Worm (Caenorhabditis elegans) whole organism, late embryonic: ENCODE results near the gene T05A7.13.

Experiments used
- C08G9.2 ChIP-seq: sonication (generic microtip); optimal IDR thresholded peaks from 2 replicates; lab custom pipeline; 2016; ENCODE audit warnings: mild to moderate bottlenecking, missing genetic modification characterization, moderate library complexity, missing compliant biosample characterization
- F13H6.1 ChIP-seq: sonication (generic microtip); optimal IDR thresholded peaks from 2 replicates; lab custom pipeline; 2016; ENCODE audit warnings: missing genetic modification characterization, missing compliant biosample characterization
- K02D7.2 ChIP-seq: sonication (generic microtip); optimal IDR thresholded peaks from 2 replicates; lab custom pipeline; 2017; ENCODE audit warnings: mild to moderate bottlenecking, missing genetic modification characterization, missing compliant biosample characterization
- Y22D7AL.16 ChIP-seq: sonication (generic microtip); optimal IDR thresholded peaks from 2 replicates; lab custom pipeline; 2016; ENCODE audit warnings: missing genetic modification characterization, missing compliant biosample characterization
- ahr-1 ChIP-seq: sonication (generic microtip); optimal IDR thresholded peaks from 2 replicates; lab custom pipeline; 2016; ENCODE audit warnings: missing genetic modification characterization, missing compliant biosample characterization
- ama-1 ChIP-seq: fragments of 150-350 bp; optimal IDR thresholded peaks from 2 replicates; lab custom pipeline; 2014
- ceh-14 ChIP-seq: sonication (generic microtip); optimal IDR thresholded peaks from 2 replicates; lab custom pipeline; 2016; ENCODE audit warnings: missing genotype, missing genetic modification characterization, missing compliant biosample characterization
- ceh-18 ChIP-seq: sonication (generic microtip); optimal IDR thresholded peaks from 2 replicates; lab custom pipeline; 2016; ENCODE audit warnings: missing genetic modification characterization, missing compliant biosample characterization
- ceh-19 ChIP-seq: fragments of 200-800 bp; sonication (Bioruptor generic); optimal IDR thresholded peaks from 2 replicates; lab custom pipeline; 2018; ENCODE audit warnings: mild to moderate bottlenecking, missing genetic modification characterization, missing compliant biosample characterization
- ceh-2 ChIP-seq: sonication (generic microtip); optimal IDR thresholded peaks from 2 replicates; lab custom pipeline; 2016; ENCODE audit warnings: missing genotype, missing genetic modification characterization, missing compliant biosample characterization
- ceh-45 ChIP-seq: fragments of 200-800 bp; sonication (Bioruptor generic); IDR thresholded peaks from 2 replicates; pipeline ENCODE4 v1.3.6; 2022; ENCODE audit warnings: missing genetic modification reagents, missing genetic modification characterization, missing compliant biosample characterization
- ceh-6 ChIP-seq: fragments of 200-800 bp; sonication (Bioruptor generic); optimal IDR thresholded peaks from 2 replicates; lab custom pipeline; 2018; ENCODE audit warnings: mild to moderate bottlenecking, missing genetic modification characterization, missing compliant biosample characterization
- ceh-9 ChIP-seq: sonication (generic microtip); optimal IDR thresholded peaks from 2 replicates; lab custom pipeline; 2016; ENCODE audit warnings: mild to moderate bottlenecking, missing genetic modification characterization, inconsistent platforms, missing compliant biosample characterization
- elt-2 ChIP-seq: sonication (generic microtip); optimal IDR thresholded peaks from 2 replicates; lab custom pipeline; 2016; ENCODE audit warnings: missing genetic modification reagents, missing genetic modification characterization, missing compliant biosample characterization
- ets-4 ChIP-seq: sonication (generic microtip); optimal IDR thresholded peaks from 2 replicates; lab custom pipeline; 2016; ENCODE audit warnings: missing genetic modification characterization, missing compliant biosample characterization
- fax-1 ChIP-seq: sonication (generic microtip); optimal IDR thresholded peaks from 2 replicates; lab custom pipeline; 2016; ENCODE audit warnings: missing genotype, missing genetic modification characterization, missing compliant biosample characterization
- fkh-10 ChIP-seq: fragments of 150-350 bp; optimal IDR thresholded peaks from 2 replicates; lab custom pipeline; 2014; ENCODE audit warnings: missing biosample characterization, missing genetic modification reagents, missing genetic modification characterization
- fkh-6 ChIP-seq: sonication (generic microtip); optimal IDR thresholded peaks from 2 replicates; lab custom pipeline; 2016; ENCODE audit warnings: missing genetic modification characterization, missing compliant biosample characterization
- gmeb-2 ChIP-seq: sonication (generic microtip); optimal IDR thresholded peaks from 2 replicates; lab custom pipeline; 2016; ENCODE audit warnings: missing genetic modification characterization, inconsistent platforms, missing compliant biosample characterization
- hlh-13 ChIP-seq: fragments of 200-800 bp; sonication (Bioruptor generic); optimal IDR thresholded peaks from 2 replicates; lab custom pipeline; 2018; ENCODE audit warnings: mild to moderate bottlenecking, missing genetic modification characterization, missing compliant biosample characterization
- hlh-15 ChIP-seq: sonication (generic microtip); optimal IDR thresholded peaks from 2 replicates; lab custom pipeline; 2016; ENCODE audit warnings: missing genetic modification characterization, missing compliant biosample characterization
- hlh-30 ChIP-seq: sonication (generic microtip); optimal IDR thresholded peaks from 2 replicates; lab custom pipeline; 2017; ENCODE audit warnings: antibody characterized with exemption, missing genetic modification characterization, missing compliant biosample characterization; ENCODE audit not compliant: insufficient read depth
- hlh-6 ChIP-seq: sonication (generic microtip); optimal IDR thresholded peaks from 2 replicates; lab custom pipeline; 2016; ENCODE audit warnings: missing genotype, missing genetic modification characterization, missing compliant biosample characterization
- lim-6 ChIP-seq: sonication (generic microtip); optimal IDR thresholded peaks from 2 replicates; lab custom pipeline; 2016; ENCODE audit warnings: missing genetic modification characterization, missing compliant biosample characterization
- mec-3 ChIP-seq: sonication (generic microtip); optimal IDR thresholded peaks from 2 replicates; lab custom pipeline; 2016; ENCODE audit warnings: borderline replicate concordance, missing genetic modification characterization, missing compliant biosample characterization
- nhr-11 ChIP-seq: fragments of 150-350 bp; optimal IDR thresholded peaks from 2 replicates; lab custom pipeline; 2014; ENCODE audit warnings: missing biosample characterization, missing genetic modification characterization
- nhr-232 ChIP-seq: sonication (generic microtip); optimal IDR thresholded peaks from 2 replicates; lab custom pipeline; 2016; ENCODE audit warnings: missing genetic modification characterization, missing compliant biosample characterization
- npax-4 ChIP-seq: sonication (generic microtip); optimal IDR thresholded peaks from 2 replicates; lab custom pipeline; 2016; ENCODE audit warnings: missing genetic modification characterization, missing compliant biosample characterization
- pat-9 ChIP-seq: fragments of 200-800 bp; sonication (Bioruptor generic); optimal IDR thresholded peaks from 2 replicates; lab custom pipeline; 2018; ENCODE audit warnings: mild to moderate bottlenecking, missing genetic modification characterization, moderate library complexity, missing compliant biosample characterization
- pax-1 ChIP-seq: fragments of 150-350 bp; optimal IDR thresholded peaks from 2 replicates; lab custom pipeline; 2014; ENCODE audit warnings: missing biosample characterization, missing genetic modification characterization
- pha-4 ChIP-seq: fragments of 150-350 bp; optimal IDR thresholded peaks from 2 replicates; lab custom pipeline; 2018; ENCODE audit warnings: missing biosample characterization, missing genetic modification reagents, missing genetic modification characterization
- rnt-1 ChIP-seq: sonication (generic microtip); optimal IDR thresholded peaks from 2 replicates; lab custom pipeline; 2016; ENCODE audit warnings: missing genetic modification characterization, missing compliant biosample characterization
- sox-2 ChIP-seq: fragments of 200-800 bp; sonication (Bioruptor generic); IDR thresholded peaks from 2 replicates; pipeline ENCODE4 v1.3.6; 2022; ENCODE audit warnings: missing genetic modification reagents, missing genetic modification characterization, missing compliant biosample characterization
- syd-9 ChIP-seq: sonication (generic microtip); optimal IDR thresholded peaks from 2 replicates; lab custom pipeline; 2016; ENCODE audit warnings: mild to moderate bottlenecking, missing genetic modification characterization, moderate library complexity, missing compliant biosample characterization
- tbx-7 ChIP-seq: sonication (generic microtip); optimal IDR thresholded peaks from 2 replicates; lab custom pipeline; 2016; ENCODE audit warnings: missing genotype, missing genetic modification characterization, missing compliant biosample characterization
- unc-3 ChIP-seq, 2 experiments: fragments of 200-800 bp in 1 of 2; sonication (Bioruptor generic) in 1 of 2; sonication (generic microtip) in 1 of 2; conservative IDR thresholded peaks in 1 of 2; optimal IDR thresholded peaks in 1 of 2; 2 replicates each; pipeline versions ENCODE4 v1.3.6 to Lab custom; 2016 to 2022; ENCODE audit warnings: missing compliant biosample characterization in 2 of 2, missing genetic modification characterization in 2 of 2, missing genetic modification reagents in 1 of 2
- unc-86 ChIP-seq: sonication (generic microtip); optimal IDR thresholded peaks from 2 replicates; lab custom pipeline; 2016; ENCODE audit warnings: missing genetic modification characterization, missing compliant biosample characterization

T05A7.13 gene

ce11 chrII:4621650-4622049, 39.5 kb downstream of the T05A7.13 start, which contains the start of gene clec-139:
Gene clec-139 (minus strand): TSS chrII:4621750.
- TF ChIP-seq C08G9.2 (no peak), elt-2 (tag; lab: Kevin White, UChicago) (no peak), K02D7.2 (no peak), npax-4 (no peak), mec-3 (tag; lab: Kevin White, UChicago) (no peak), nhr-232 (tag; lab: Kevin White, UChicago) (no peak), ceh-45 (GFP tag; lab: Robert Waterston, UW) (no peak), hlh-30 (no peak), ets-4 (tag; lab: Kevin White, UChicago) (no peak), fkh-6 (no peak), pax-1 (tag; lab: Kevin White, UChicago) (no peak), fax-1 (tag; lab: Kevin White, UChicago) (no peak)

ce11 chrII:4619700-4620099, 41.5 kb downstream of the T05A7.13 start, which contains the start of gene clec-138:
Gene clec-138 (minus strand): TSS chrII:4619800.
- TF ChIP-seq ama-1 (no peak), elt-2 (tag; lab: Kevin White, UChicago) (no peak), hlh-13 (GFP tag; lab: Kevin White, UChicago) (no peak), sox-2 (GFP tag; lab: Robert Waterston, UW) (no peak), unc-86 (tag; lab: Kevin White, UChicago) (no peak), ceh-6 (GFP tag; lab: Kevin White, UChicago) (no peak), pha-4 (no peak), mec-3 (tag; lab: Kevin White, UChicago) (no peak), hlh-6 (no peak), unc-3 (GFP tag; conservative IDR thresholded peaks at IDR 0.05; lab: Robert Waterston, UW) (no peak), unc-3 (tag; optimal IDR thresholded peaks at IDR 0.05; lab: Kevin White, UChicago) (no peak), nhr-232 (tag; lab: Kevin White, UChicago) (no peak), ceh-14 (tag; lab: Kevin White, UChicago) (no peak), fax-1 (tag; lab: Kevin White, UChicago) (no peak), lim-6 (tag; lab: Kevin White, UChicago) (no peak), pat-9 (tag; lab: Kevin White, UChicago) (no peak), ceh-18 (no peak), tbx-7 (tag; lab: Kevin White, UChicago) (no peak), rnt-1 (tag; lab: Kevin White, UChicago) (no peak), ceh-9 (tag; lab: Kevin White, UChicago) (no peak)

ce11 chrII:4617990-4618389, 43.2 kb downstream of the T05A7.13 start, which contains the start of gene clec-137:
Gene clec-137 (minus strand): TSS chrII:4618090.
- TF ChIP-seq ceh-19 (GFP tag; lab: Kevin White, UChicago): no peak
- TF ChIP-seq ceh-14 (tag; lab: Kevin White, UChicago): no peak
- no peak for TF ChIP-seq gmeb-2 (tag; lab: Kevin White, UChicago)
- TF ChIP-seq rnt-1 (tag; lab: Kevin White, UChicago): no peak
- no peak for TF ChIP-seq syd-9 (tag; lab: Kevin White, UChicago)
- TF ChIP-seq pat-9 (tag; lab: Kevin White, UChicago): no peak
- TF ChIP-seq ceh-2 (tag; lab: Kevin White, UChicago): no peak
- no peak for TF ChIP-seq F13H6.1 (tag; lab: Kevin White, UChicago)
- TF ChIP-seq nhr-11: no peak
- TF ChIP-seq fkh-6: no peak
- no peak for TF ChIP-seq ahr-1 (tag; lab: Kevin White, UChicago)
- no peak for TF ChIP-seq ceh-9 (tag; lab: Kevin White, UChicago)
- no peak for TF ChIP-seq tbx-7 (tag; lab: Kevin White, UChicago)
- TF ChIP-seq npax-4: no peak
- no peak for TF ChIP-seq fkh-10 (GFP tag; lab: Kevin White, UChicago)
- TF ChIP-seq hlh-15 (tag; lab: Kevin White, UChicago): no peak
- no peak for TF ChIP-seq Y22D7AL.16
- TF ChIP-seq hlh-30: no peak
